Worm (Caenorhabditis elegans) whole organism, midembryonic: ENCODE measurements around the gene F10C1.8.
A peak's percentile ranks its signal among the peaks of the same experiment; 100 is the strongest.

Experiments used
- T22C8.4 ChIP-seq: fragments of 200-800 bp; sonication (Bioruptor generic); IDR thresholded peaks from 2 replicates; pipeline ENCODE4 v1.3.6; 2022; ENCODE audit warnings: missing genetic modification characterization, missing compliant biosample characterization
- cog-1 ChIP-seq: sonication (generic microtip); optimal IDR thresholded peaks from 2 replicates; lab custom pipeline; 2016; ENCODE audit warnings: missing genetic modification characterization, missing compliant biosample characterization
- flt-1 ChIP-seq: fragments of 200-800 bp; sonication (Bioruptor generic); IDR thresholded peaks from 2 replicates; pipeline ENCODE4 v1.3.6; 2022; ENCODE audit warnings: missing genetic modification characterization, missing compliant biosample characterization
- klf-2 ChIP-seq: fragments of 200-800 bp; sonication (Bioruptor generic); conservative IDR thresholded peaks from 2 replicates; pipeline ENCODE4 v1.3.6; 2022; ENCODE audit warnings: missing genetic modification reagents, missing genetic modification characterization, missing compliant biosample characterization
- med-1 ChIP-seq: sonication (generic microtip); optimal IDR thresholded peaks from 2 replicates; lab custom pipeline; 2017; ENCODE audit warnings: missing genetic modification characterization, mild to moderate bottlenecking, missing compliant biosample characterization, antibody characterized with exemption, missing genetic modification reagents; ENCODE audit not compliant: insufficient read depth
- ref-1 ChIP-seq: fragments of 200-800 bp; sonication (Bioruptor generic); conservative IDR thresholded peaks from 2 replicates; pipeline ENCODE4 v1.3.6; 2022; ENCODE audit warnings: missing genetic modification reagents, missing genetic modification characterization, missing compliant biosample characterization
- tab-1 ChIP-seq: fragments of 200-800 bp; sonication (Bioruptor generic); IDR thresholded peaks from 2 replicates; pipeline ENCODE4 v1.3.6; 2022; ENCODE audit warnings: missing genetic modification characterization, missing compliant biosample characterization
- ztf-23 ChIP-seq: fragments of 200-800 bp; sonication (Bioruptor generic); IDR thresholded peaks from 2 replicates; pipeline ENCODE4 v1.3.6; 2022; ENCODE audit warnings: missing genetic modification reagents, missing genetic modification characterization, missing compliant biosample characterization
- ztf-29 ChIP-seq: fragments of 200-800 bp; sonication (Bioruptor generic); IDR thresholded peaks from 2 replicates; pipeline ENCODE4 v1.3.6; 2022; ENCODE audit warnings: missing genetic modification reagents, missing genetic modification characterization, missing compliant biosample characterization

The F10C1.8 gene

ce11 chrII:5774120-5774519, 19.9 kb downstream of the F10C1.8 start, which contains the start of the genes dmd-5 and F10C1.1:
dmd-5 (minus strand) TSS chrII:5774220.
F10C1.1 (plus strand) TSS chrII:5774229.
- TF ChIP-seq klf-2 (GFP tag; lab: Robert Waterston, UW): no peak
- TF ChIP-seq flt-1 (GFP tag; lab: Robert Waterston, UW): no peak
- TF ChIP-seq ztf-23 (GFP tag; lab: Robert Waterston, UW): no peak
- TF ChIP-seq cog-1: no peak
- TF ChIP-seq ref-1 (GFP tag; lab: Robert Waterston, UW): no peak
- no peak for TF ChIP-seq tab-1 (GFP tag; lab: Robert Waterston, UW)
- TF ChIP-seq T22C8.4 (GFP tag; lab: Robert Waterston, UW): no peak
- TF ChIP-seq med-1 (GFP tag; lab: Kevin White, UChicago): no peak

DNA sequence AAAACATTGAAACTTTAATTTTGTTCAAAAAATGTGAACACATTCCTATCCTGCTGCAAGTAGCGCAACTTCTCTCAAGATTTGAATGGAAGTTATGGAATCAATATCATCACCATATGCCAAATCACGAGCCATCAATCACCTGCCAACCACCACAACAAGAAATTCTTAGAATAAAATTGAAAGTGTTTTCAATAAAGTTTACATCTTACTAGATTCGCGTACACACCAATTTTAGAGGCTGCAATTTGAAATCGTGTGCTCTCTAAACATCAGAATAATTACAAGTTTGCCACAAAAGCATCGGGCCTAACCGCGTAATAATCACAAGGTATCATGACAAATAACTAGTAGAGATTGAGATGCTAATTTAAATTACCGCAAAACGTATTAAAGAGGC, 20.6 kb downstream of the F10C1.8 start:
- no peak for TF ChIP-seq ztf-29 (GFP tag; lab: Robert Waterston, UW)
- no peak for TF ChIP-seq cog-1
- TF ChIP-seq med-1 (GFP tag; lab: Kevin White, UChicago): no peak
- no peak for TF ChIP-seq klf-2 (GFP tag; lab: Robert Waterston, UW)

DNA sequence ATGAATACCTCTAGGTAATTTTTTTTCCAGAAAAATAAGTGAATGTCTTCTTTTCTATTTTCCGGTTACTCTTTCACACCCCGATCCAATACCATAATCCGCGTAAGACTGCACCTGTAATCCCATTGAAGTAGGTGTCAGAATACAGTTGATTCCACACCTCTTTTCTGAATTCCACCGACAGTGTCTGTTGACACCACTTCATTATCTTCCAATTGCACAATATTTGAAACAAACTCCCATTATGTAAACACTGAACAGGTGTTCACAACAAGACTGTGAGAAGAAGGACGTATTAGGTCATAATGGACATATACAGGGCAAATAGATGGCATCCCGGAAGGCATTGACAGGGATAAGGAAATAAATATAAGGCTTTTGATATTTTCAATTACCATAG, 23.1 kb downstream of the F10C1.8 start:
- TF ChIP-seq ztf-23 (GFP tag; lab: Robert Waterston, UW): no peak
- TF ChIP-seq cog-1: no peak
- no peak for TF ChIP-seq tab-1 (GFP tag; lab: Robert Waterston, UW)

DNA sequence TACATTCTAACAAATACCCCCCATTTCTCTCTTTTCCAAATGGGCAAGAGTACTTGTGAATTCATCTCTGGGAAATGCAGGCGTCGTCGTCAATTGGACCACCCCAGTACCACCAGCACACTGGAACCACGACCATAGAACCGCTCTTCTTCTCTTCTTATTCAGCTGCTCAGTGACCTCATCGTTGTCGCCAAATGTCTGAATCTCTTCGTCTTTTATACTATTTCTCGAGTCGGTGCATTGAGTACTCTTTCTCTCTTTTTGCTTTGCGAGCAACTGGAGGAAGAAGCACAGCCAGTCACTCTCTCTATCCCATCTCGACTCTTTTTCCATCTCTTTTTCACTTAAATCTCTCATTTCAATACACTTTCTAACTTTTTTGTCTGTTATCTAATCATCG, 25.6 kb downstream of the F10C1.8 start:
- TF ChIP-seq ztf-23 (GFP tag; lab: Robert Waterston, UW): no peak
- TF ChIP-seq med-1 (GFP tag; lab: Kevin White, UChicago): no peak
- no peak for TF ChIP-seq ref-1 (GFP tag; lab: Robert Waterston, UW)
- TF ChIP-seq T22C8.4 (GFP tag; lab: Robert Waterston, UW): no peak
- no peak for TF ChIP-seq cog-1
- no peak for TF ChIP-seq klf-2 (GFP tag; lab: Robert Waterston, UW)
- TF ChIP-seq flt-1 (GFP tag; lab: Robert Waterston, UW): no peak
- no peak for TF ChIP-seq tab-1 (GFP tag; lab: Robert Waterston, UW)
- no peak for TF ChIP-seq ztf-29 (GFP tag; lab: Robert Waterston, UW)

DNA sequence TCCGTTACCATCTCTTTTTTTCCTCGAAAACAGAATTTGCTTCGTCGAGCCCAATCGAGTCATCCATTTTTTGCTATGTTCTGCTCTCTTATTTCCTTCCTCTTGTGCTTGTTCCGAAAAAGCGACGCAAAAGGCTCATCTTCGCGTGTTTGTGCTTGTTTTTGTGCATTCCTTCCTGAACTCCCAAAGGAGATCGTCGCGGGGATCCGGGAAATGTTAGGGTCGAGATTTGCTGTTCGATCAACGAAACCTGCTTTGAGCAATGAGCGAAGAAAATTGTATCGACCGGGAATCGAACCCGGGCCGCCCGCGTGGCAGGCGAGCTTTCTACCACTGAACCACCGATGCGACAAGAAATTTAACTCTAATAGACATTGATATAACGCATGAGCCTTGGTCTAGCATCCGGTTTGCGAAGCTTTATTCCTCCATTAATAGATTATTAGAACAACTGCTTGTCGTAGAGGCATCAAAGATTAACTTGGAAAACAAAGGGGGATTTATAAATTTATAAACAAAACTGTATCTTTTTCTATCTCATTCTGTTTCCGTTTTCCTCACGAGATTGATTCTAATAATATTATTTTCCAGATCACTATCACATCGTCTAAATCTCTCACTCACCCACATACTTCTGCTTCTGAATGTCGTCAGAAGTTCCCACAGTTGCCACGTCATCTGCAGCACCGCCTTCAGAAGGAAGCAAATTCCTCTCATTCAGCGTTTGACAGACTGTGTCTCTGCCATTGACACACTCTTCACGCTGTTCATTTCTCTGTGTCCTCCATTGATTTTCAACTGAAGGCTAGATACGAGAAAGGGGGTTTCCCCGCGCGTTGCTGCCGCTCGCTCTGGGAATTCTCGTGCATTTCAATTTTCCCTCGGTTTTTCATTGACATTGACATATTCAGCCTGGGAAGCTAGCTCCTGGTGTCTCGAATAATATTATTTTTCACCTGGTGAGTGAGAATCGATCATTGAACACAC, 28.0 kb downstream of the F10C1.8 start, which contains the start of gene K05F1.6:
K05F1.6 (plus strand) TSS at position 586 of the 987 bp plus-strand sequence.
- TF ChIP-seq T22C8.4 (GFP tag; lab: Robert Waterston, UW) (peak; percentile 60), med-1 (GFP tag; lab: Kevin White, UChicago) (no peak), tab-1 (GFP tag; lab: Robert Waterston, UW) (peak; percentile 70; the same call in 1 of the 2 replicates), ref-1 (GFP tag; lab: Robert Waterston, UW) (peak; percentile 54; the same call in 1 of the 2 replicates), ztf-23 (GFP tag; lab: Robert Waterston, UW) (peak; percentile 84), flt-1 (GFP tag; lab: Robert Waterston, UW) (peak; percentile 64; the same call in 1 of the 2 replicates), cog-1 (peak; percentile 58), klf-2 (GFP tag; lab: Robert Waterston, UW) (peak; percentile 68; the same call in 1 of the 2 replicates), ztf-29 (GFP tag; lab: Robert Waterston, UW) (peak; percentile 42; the same call in 1 of the 2 replicates)

DNA sequence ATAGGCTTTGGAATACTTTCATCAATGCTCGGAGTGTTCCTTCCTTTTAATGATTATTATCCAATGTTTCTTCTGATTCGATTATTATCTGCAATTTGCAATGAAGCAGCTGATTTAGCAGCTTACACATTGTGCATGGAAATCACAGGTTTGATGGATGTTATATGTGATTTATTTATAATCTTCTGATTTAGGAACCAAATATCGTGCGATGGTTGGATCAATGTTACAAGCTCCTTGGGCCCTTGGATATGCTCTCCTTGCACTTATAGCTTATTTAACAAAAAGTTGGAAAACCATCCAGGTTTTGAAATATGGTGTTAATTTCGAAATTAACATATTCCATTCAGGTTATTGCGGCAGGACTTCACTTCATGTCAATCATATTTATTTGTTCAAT, 31.2 kb downstream of the F10C1.8 start:
- no peak for TF ChIP-seq cog-1
- no peak for TF ChIP-seq flt-1 (GFP tag; lab: Robert Waterston, UW)
- no peak for TF ChIP-seq ref-1 (GFP tag; lab: Robert Waterston, UW)
- no peak for TF ChIP-seq ztf-29 (GFP tag; lab: Robert Waterston, UW)
- TF ChIP-seq med-1 (GFP tag; lab: Kevin White, UChicago): no peak
- TF ChIP-seq tab-1 (GFP tag; lab: Robert Waterston, UW): no peak
- no peak for TF ChIP-seq ztf-23 (GFP tag; lab: Robert Waterston, UW)
- no peak for TF ChIP-seq T22C8.4 (GFP tag; lab: Robert Waterston, UW)
- no peak for TF ChIP-seq klf-2 (GFP tag; lab: Robert Waterston, UW)

- TF ChIP-seq ztf-23 (GFP tag; lab: Robert Waterston, UW) (no peak), cog-1 (no peak), ztf-29 (GFP tag; lab: Robert Waterston, UW) (no peak), T22C8.4 (GFP tag; lab: Robert Waterston, UW) (no peak), med-1 (GFP tag; lab: Kevin White, UChicago) (no peak), flt-1 (GFP tag; lab: Robert Waterston, UW) (no peak), tab-1 (GFP tag; lab: Robert Waterston, UW) (no peak), klf-2 (GFP tag; lab: Robert Waterston, UW) (no peak), ref-1 (GFP tag; lab: Robert Waterston, UW) (no peak)
Measured at ce11 chrII:5788815-5789214, 34.5 kb downstream of the F10C1.8 start, which contains the start of gene K05F1.13. K05F1.13 (plus strand) TSS chrII:5789115.

- TF ChIP-seq klf-2 (GFP tag; lab: Robert Waterston, UW) (no peak), T22C8.4 (GFP tag; lab: Robert Waterston, UW) (no peak), med-1 (GFP tag; lab: Kevin White, UChicago) (no peak), cog-1 (no peak), ztf-23 (GFP tag; lab: Robert Waterston, UW) (no peak), flt-1 (GFP tag; lab: Robert Waterston, UW) (no peak), ztf-29 (GFP tag; lab: Robert Waterston, UW) (no peak), tab-1 (GFP tag; lab: Robert Waterston, UW) (no peak), ref-1 (GFP tag; lab: Robert Waterston, UW) (no peak)
Measured at ce11 chrII:5790313-5790773, 36.1 kb downstream of the F10C1.8 start, which contains the start of gene lect-2. lect-2 (plus strand) TSS chrII:5790723.
